Worm (Caenorhabditis elegans): ENCODE measurements around the gene C10A4.4.

ce11 chrX:7393167-7393566 lies 7.7 kb upstream of the C10A4.4 start, which contains the start of gene gad-2:
- TF ChIP-seq pbrm-1 (GFP tag; IDR thresholded peaks at IDR 0.05) (no peak), snpc-4 (GFP tag; optimal IDR thresholded peaks at IDR 0.05) (no peak), snpc-4 (tag; optimal IDR thresholded peaks at IDR 0.05) (no peak), somi-1 (GFP tag; optimal IDR thresholded peaks at IDR 0.05) (no peak)

All from whole organism, young adult.